In genomic region chr3R:31385820-31386330, dm6 we compare ENCODE assay signal across 4 fruit fly cellular contexts.
TF ChIP-seq lines count a peak whose summit lies in the region.

No protein-coding gene starts in this region.

- no peak for TF ChIP-seq CTCF in whole organism, embryonic (GFP tag; optimal IDR thresholded peaks at IDR 0.05; lab: Kevin White, UChicago)

TF ChIP-seq in whole organism, embryonic, 481 proteins besides CTCF, POLR2A, EP300 and RAD21:
- TF ChIP-seq crol (GFP tag; IDR thresholded peaks at IDR 0.05; lab: Robert Waterston, UW): peak; percentile 38
- TF ChIP-seq CG14667 (GFP tag; IDR thresholded peaks at IDR 0.05; lab: Robert Waterston, UW): no peak
- TF ChIP-seq CG12769 (tag; optimal IDR thresholded peaks at IDR 0.05; lab: Kevin White, UChicago): peak; percentile 60
- TF ChIP-seq vvl (GFP tag; IDR thresholded peaks at IDR 0.05; lab: Robert Waterston, UW): peak; percentile 83
- TF ChIP-seq chinmo (GFP tag; IDR thresholded peaks at IDR 0.05; lab: Robert Waterston, UW; ENCODE audit: partially characterized antibody): peak; percentile 65; the same call in 1 of the 4 replicates
- TF ChIP-seq sr (GFP tag; IDR thresholded peaks at IDR 0.05; lab: Robert Waterston, UW): 0 out of 3 replicates have a peak, but pooled peaks have one; percentile 13
- TF ChIP-seq cwo (GFP tag; optimal IDR thresholded peaks at IDR 0.05; lab: Kevin White, UChicago): peak; percentile 74
- TF ChIP-seq lola (GFP tag; optimal IDR thresholded peaks at IDR 0.05; lab: Kevin White, UChicago): no peak
- peak; percentile 10 for TF ChIP-seq CG13894 (tag; optimal IDR thresholded peaks at IDR 0.05; lab: Kevin White, UChicago)
- no peak for TF ChIP-seq H15 (GFP tag; IDR thresholded peaks at IDR 0.05; lab: Robert Waterston, UW)

TF ChIP-seq in whole organism, prepupa, 60 proteins besides CTCF, POLR2A, EP300 and RAD21:
- TF ChIP-seq svp (GFP tag; lab: Kevin White, UChicago): peak; percentile 90
- TF ChIP-seq esn (GFP tag; optimal IDR thresholded peaks at IDR 0.05; lab: Kevin White, UChicago): no peak

TF ChIP-seq in whole organism, pupa, 21 proteins besides CTCF, POLR2A, EP300 and RAD21:
- TF ChIP-seq EcR (GFP tag; optimal IDR thresholded peaks at IDR 0.05; lab: Kevin White, UChicago) (peak; percentile 30), CG12605 (GFP tag; IDR thresholded peaks at IDR 0.05; lab: Robert Waterston, UW) (no peak)
TF ChIP-seq in whole organism, pupa: peak in this region for 1.

TF ChIP-seq in whole organism, wandering third instar larva, 38 proteins besides CTCF, POLR2A, EP300 and RAD21:
- TF ChIP-seq Rel (GFP tag; optimal IDR thresholded peaks at IDR 0.05; lab: Kevin White, UChicago) (no peak), Rel (tag; optimal IDR thresholded peaks at IDR 0.05; lab: Kevin White, UChicago) (peak; percentile 87), Dif (GFP tag; optimal IDR thresholded peaks at IDR 0.05; lab: Kevin White, UChicago; ENCODE audit: partially characterized antibody) (no peak), Hnf4 (GFP tag; optimal IDR thresholded peaks at IDR 0.05; lab: Kevin White, UChicago) (no peak)
